Fruit fly (Drosophila melanogaster) S2 (cell line): ENCODE data around the gene Or23a.

Experiments used
- CG8478 ChIP-seq: fragments of >200 bp; optimal IDR thresholded peaks from 2 replicates; lab custom pipeline; 2018
- CTCF ChIP-seq, 2 experiments: fragments of >200 bp; optimal IDR thresholded peaks; 2 replicates each; lab custom pipeline; 2018

DNA sequence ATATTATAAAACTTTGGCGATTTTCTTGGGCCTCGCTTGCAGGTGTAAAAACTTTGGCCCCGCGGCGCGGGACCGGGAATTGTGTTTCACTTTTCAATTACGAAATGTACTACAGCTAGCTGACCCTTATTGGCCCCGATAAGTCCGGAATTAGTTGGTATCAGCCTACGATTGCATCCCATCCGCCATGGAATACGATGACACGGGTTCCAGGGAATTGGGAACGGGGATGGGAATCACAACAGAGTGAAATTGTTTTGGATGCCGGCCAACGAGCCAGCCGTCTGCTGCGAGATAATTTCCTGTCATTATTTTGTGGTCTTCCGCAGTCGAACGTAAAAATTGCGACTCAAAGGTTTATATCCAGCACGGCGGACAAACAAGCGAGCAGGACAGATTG lies 25.1 kb upstream of the Or23a start:
- TF ChIP-seq CG8478 (lab: Kevin White, UChicago) (no peak), CTCF (optimal IDR thresholded peaks at IDR 0.05; lab: Kevin White, UChicago) (no peak)
